Fruit fly (Drosophila melanogaster): Measurements from ENCODE around the gene boi.

DNA sequence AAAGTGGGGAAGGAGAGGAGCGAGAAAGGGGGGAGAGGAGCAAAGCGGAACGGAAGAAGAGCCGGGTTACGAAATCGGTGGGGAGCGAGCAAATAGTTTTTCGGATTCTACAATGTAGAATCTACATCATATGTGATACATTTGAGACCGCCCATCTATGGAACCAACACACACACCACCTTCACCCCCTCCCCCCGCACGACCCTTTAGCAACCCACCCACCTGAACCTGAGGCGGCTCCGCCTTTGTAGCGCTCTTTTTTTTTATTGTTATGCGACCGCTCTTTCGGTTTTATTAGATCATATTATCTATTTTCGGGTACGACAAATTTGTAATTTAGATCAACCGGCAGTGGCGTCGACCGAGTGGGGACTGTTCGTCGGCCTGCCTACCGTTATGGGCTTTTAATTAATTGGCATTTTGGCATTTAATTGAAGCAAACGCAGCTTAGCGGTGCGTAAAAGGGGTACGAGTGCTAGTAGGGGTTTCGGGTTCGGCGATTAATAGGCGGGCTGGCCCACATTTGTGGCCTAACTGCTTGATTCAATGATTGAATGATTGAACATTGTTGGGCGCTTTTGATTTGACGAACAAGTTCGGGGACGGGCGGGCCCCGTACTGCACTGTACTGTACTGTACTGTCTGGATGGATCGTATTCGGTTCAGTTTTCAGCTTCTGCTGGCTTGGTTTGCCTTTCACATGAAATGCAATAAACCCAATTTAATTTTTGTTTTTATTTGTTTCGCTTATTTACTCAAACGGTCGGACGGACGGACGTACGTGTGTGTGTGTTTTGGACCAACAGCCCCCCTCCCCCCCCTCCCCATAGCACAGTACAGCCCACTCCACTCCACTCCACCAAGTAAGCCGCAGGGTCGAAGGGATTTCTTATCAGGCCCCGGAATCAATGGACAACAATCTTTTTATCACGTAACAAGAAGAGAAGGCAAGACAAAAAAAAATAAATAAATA is 8.1 kb downstream of the boi start:
- TF ChIP-seq ap (GFP tag; IDR thresholded peaks at IDR 0.05) (no peak), cg (GFP tag; optimal IDR thresholded peaks at IDR 0.05) (no peak), Max (GFP tag; optimal IDR thresholded peaks at IDR 0.05) (no peak), CG2712 (tag; optimal IDR thresholded peaks at IDR 0.05) (peak; percentile 22), CG14050 (GFP tag; IDR thresholded peaks at IDR 0.05) (no peak)

Data from whole organism, embryonic.